Worm (Caenorhabditis elegans) whole organism, L3 larva: ENCODE measurements around the gene srx-36.

Experiments used
- aly-2 ChIP-seq: fragments of 150-350 bp; optimal IDR thresholded peaks from 2 replicates; lab custom pipeline; 2014; ENCODE audit warnings: missing biosample characterization, missing genetic modification characterization
- ceh-28 ChIP-seq: fragments of 150-350 bp; optimal IDR thresholded peaks from 2 replicates; lab custom pipeline; 2014; ENCODE audit warnings: missing biosample characterization, missing genetic modification reagents, missing genetic modification characterization
- elt-2 ChIP-seq: sonication (generic microtip); optimal IDR thresholded peaks from 2 replicates; lab custom pipeline; 2016; ENCODE audit warnings: missing genetic modification reagents, mild to moderate bottlenecking, missing genetic modification characterization, missing compliant biosample characterization
- elt-3 ChIP-seq, 3 experiments: fragments of 150-350 bp in 1 of 3; sonication (generic microtip) in 2 of 3; optimal IDR thresholded peaks; 2 replicates in 2 of 3; 4 replicates in 1 of 3; lab custom pipeline; 2014 to 2017; ENCODE audit warnings: missing biosample characterization in 3 of 3, missing genetic modification characterization in 3 of 3
- fkh-10 ChIP-seq: sonication (generic microtip); optimal IDR thresholded peaks from 2 replicates; lab custom pipeline; 2017; ENCODE audit warnings: missing biosample characterization, missing genetic modification reagents, missing genetic modification characterization
- nfya-1 ChIP-seq: sonication (generic microtip); optimal IDR thresholded peaks from 2 replicates; lab custom pipeline; 2017; ENCODE audit warnings: missing genetic modification characterization, mild to moderate bottlenecking, missing compliant biosample characterization, antibody characterized with exemption, moderate library complexity; ENCODE audit not compliant: insufficient read depth
- nhr-12 ChIP-seq: fragments of 150-350 bp; optimal IDR thresholded peaks from 2 replicates; lab custom pipeline; 2014; ENCODE audit warnings: missing biosample characterization, missing genetic modification characterization
- nhr-237 ChIP-seq: fragments of 150-350 bp; optimal IDR thresholded peaks from 2 replicates; lab custom pipeline; 2014; ENCODE audit warnings: missing biosample characterization, missing genetic modification characterization
- pha-4 ChIP-seq: fragments of 150-350 bp; optimal IDR thresholded peaks from 2 replicates; lab custom pipeline; 2014; ENCODE audit warnings: missing biosample characterization, missing genetic modification reagents, missing genetic modification characterization
- pqm-1 ChIP-seq: fragments of 150-350 bp; optimal IDR thresholded peaks from 2 replicates; lab custom pipeline; 2017; ENCODE audit warnings: missing biosample characterization, missing genetic modification characterization, inconsistent platforms
- tbx-2 ChIP-seq: sonication (generic microtip); optimal IDR thresholded peaks from 2 replicates; lab custom pipeline; 2016; ENCODE audit warnings: mild to moderate bottlenecking, missing genetic modification characterization, missing compliant biosample characterization

DNA sequence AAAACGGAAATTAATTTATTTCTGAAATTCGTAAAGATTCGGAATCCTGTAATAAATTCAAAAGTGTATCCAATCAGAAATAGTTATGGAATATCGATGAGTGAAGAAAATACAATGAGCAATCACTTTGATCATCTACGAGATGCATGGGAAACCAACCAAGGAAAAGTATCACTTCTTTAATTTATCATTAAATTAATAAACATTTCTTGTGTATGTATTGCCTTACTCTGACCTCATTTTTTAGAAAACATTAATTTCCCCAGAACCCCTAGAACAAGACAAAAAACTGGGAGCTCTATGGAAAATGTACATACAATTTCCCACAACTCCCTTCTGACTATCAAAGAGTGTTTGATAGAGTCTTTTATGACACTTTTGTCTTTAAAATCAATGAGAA lies 3.1 kb upstream of the srx-36 start, which contains the start of gene F10D2.16:
- TF ChIP-seq nhr-237 (tag; lab: Kevin White, UChicago) (no peak), tbx-2 (tag; lab: Kevin White, UChicago) (no peak), pqm-1 (tag; lab: Kevin White, UChicago) (no peak), fkh-10 (GFP tag; lab: Kevin White, UChicago) (no peak), pha-4 (tag; lab: Kevin White, UChicago) (no peak), ceh-28 (tag; lab: Kevin White, UChicago) (no peak), aly-2 (tag; lab: Kevin White, UChicago) (no peak), nfya-1 (tag; lab: Kevin White, UChicago) (no peak), nhr-12 (tag; lab: Kevin White, UChicago) (no peak), elt-3 (tag; optimal IDR thresholded peaks at IDR 0.05; lab: Kevin White, UChicago) (no peak), elt-2 (tag; lab: Kevin White, UChicago) (no peak)
